Fruit fly (Drosophila melanogaster) whole organism, embryonic: ENCODE results near the gene CG46059.
A peak's percentile ranks its signal among the peaks of the same experiment; 100 is the strongest.

ENCODE experiments used
- Adf1 ChIP-seq: fragments of 200-800 bp; sonication (Bioruptor generic); IDR thresholded peaks from 2 replicates; pipeline ENCODE4 v1.3.6; 2022; ENCODE audit warnings: missing biosample characterization, missing genetic modification characterization
- Atf3 ChIP-seq: fragments of 200-800 bp; sonication (Bioruptor generic); optimal IDR thresholded peaks from 3 replicates; lab custom pipeline; 2016; ENCODE audit warnings: missing biosample characterization, missing genetic modification characterization
- CG10267 ChIP-seq: fragments of 200-800 bp; sonication (Bioruptor generic); optimal IDR thresholded peaks from 2 replicates; lab custom pipeline; 2018; ENCODE audit warnings: missing biosample characterization, mild to moderate bottlenecking, missing genetic modification characterization, moderate library complexity
- CG10959 ChIP-seq: fragments of 200-800 bp; sonication (Bioruptor generic); IDR thresholded peaks from 2 replicates; pipeline ENCODE4 v1.3.6; 2022; ENCODE audit warnings: missing biosample characterization, missing genetic modification characterization
- CG10979 ChIP-seq: fragments of 200-800 bp; sonication (Bioruptor generic); optimal IDR thresholded peaks from 2 replicates; lab custom pipeline; 2018; ENCODE audit warnings: missing biosample characterization, mild to moderate bottlenecking, missing genetic modification characterization, moderate library complexity
- CG11093 ChIP-seq: fragments of 200-800 bp; sonication (Bioruptor generic); IDR thresholded peaks from 3 replicates; pipeline ENCODE4 v1.3.6; 2022; ENCODE audit warnings: missing biosample characterization, missing genetic modification characterization
- CG12155 ChIP-seq: fragments of 200-800 bp; sonication (Bioruptor generic); optimal IDR thresholded peaks from 3 replicates; lab custom pipeline; 2016; ENCODE audit warnings: missing biosample characterization, missing genetic modification characterization
- CG12299 ChIP-seq: fragments of 200-800 bp; sonication (Bioruptor generic); optimal IDR thresholded peaks from 2 replicates; lab custom pipeline; 2018; ENCODE audit warnings: missing biosample characterization, mild to moderate bottlenecking, missing genetic modification characterization
- CG1233 ChIP-seq: fragments of 200-800 bp; sonication (Bioruptor generic); optimal IDR thresholded peaks from 4 replicates; lab custom pipeline; 2018; ENCODE audit warnings: missing biosample characterization, mild to moderate bottlenecking, missing genetic modification characterization
- CG12659 ChIP-seq: fragments of 200-800 bp; sonication (Bioruptor generic); optimal IDR thresholded peaks from 3 replicates; lab custom pipeline; 2017; ENCODE audit warnings: mild to moderate bottlenecking, missing biosample characterization, missing genetic modification reagents, missing genetic modification characterization
- CG13287 ChIP-seq: fragments of 200-800 bp; sonication (Bioruptor generic); IDR thresholded peaks from 2 replicates; pipeline ENCODE4 v1.3.6; 2022; ENCODE audit warnings: missing biosample characterization, missing genetic modification characterization; ENCODE audit not compliant: partially characterized antibody
- CG13894 ChIP-seq: fragments of 200-800 bp; sonication (Bioruptor generic); optimal IDR thresholded peaks from 3 replicates; lab custom pipeline; 2018; ENCODE audit warnings: missing biosample characterization, mild to moderate bottlenecking, missing genetic modification characterization, moderate library complexity
- CG15073 ChIP-seq: fragments of 200-800 bp; sonication (Bioruptor generic); optimal IDR thresholded peaks from 2 replicates; lab custom pipeline; 2016; ENCODE audit warnings: missing biosample characterization, missing genetic modification characterization
- CG15696 ChIP-seq: fragments of 200-800 bp; sonication (Bioruptor generic); optimal IDR thresholded peaks from 2 replicates; lab custom pipeline; 2019; ENCODE audit warnings: missing biosample characterization, mild to moderate bottlenecking, missing genetic modification characterization, moderate library complexity
- CG17568 ChIP-seq: fragments of 200-800 bp; sonication (Bioruptor generic); optimal IDR thresholded peaks from 2 replicates; lab custom pipeline; 2018; ENCODE audit warnings: missing biosample characterization, mild to moderate bottlenecking, missing genetic modification characterization, moderate library complexity
- CG17612 ChIP-seq: fragments of 200-800 bp; sonication (Bioruptor generic); IDR thresholded peaks from 2 replicates; pipeline ENCODE4 v1.3.6; 2022; ENCODE audit warnings: missing biosample characterization, missing genetic modification characterization
- CG17829 ChIP-seq: fragments of 200-800 bp; optimal IDR thresholded peaks from 2 replicates; lab custom pipeline; 2019; ENCODE audit warnings: missing biosample characterization, mild to moderate bottlenecking, missing genetic modification characterization, moderate library complexity
- CG2875 ChIP-seq: fragments of 200-800 bp; sonication (Bioruptor generic); optimal IDR thresholded peaks from 2 replicates; lab custom pipeline; 2017; ENCODE audit warnings: missing biosample characterization, mild to moderate bottlenecking, missing genetic modification characterization, missing genetic modification reagents
- CG31365 ChIP-seq: fragments of 200-800 bp; sonication (Bioruptor generic); optimal IDR thresholded peaks from 2 replicates; lab custom pipeline; 2018; ENCODE audit warnings: missing biosample characterization, mild to moderate bottlenecking, missing genetic modification characterization
- CG3407 ChIP-seq: fragments of 200-800 bp; sonication (Bioruptor generic); optimal IDR thresholded peaks from 2 replicates; lab custom pipeline; 2018; ENCODE audit warnings: missing biosample characterization, mild to moderate bottlenecking, missing genetic modification characterization
- CG4328 ChIP-seq: fragments of 200-800 bp; sonication (Bioruptor generic); optimal IDR thresholded peaks from 3 replicates; lab custom pipeline; 2017; ENCODE audit warnings: missing biosample characterization, missing genetic modification reagents, missing genetic modification characterization
- CG5245 ChIP-seq: fragments of 200-800 bp; sonication (Bioruptor generic); optimal IDR thresholded peaks from 3 replicates; lab custom pipeline; 2016; ENCODE audit warnings: missing biosample characterization, missing genetic modification characterization
- CG6175 ChIP-seq: fragments of 200-800 bp; sonication (Bioruptor generic); IDR thresholded peaks from 3 replicates; pipeline ENCODE4 v1.3.6; 2022; ENCODE audit warnings: missing biosample characterization, missing genetic modification characterization
- CG6813 ChIP-seq: fragments of 200-800 bp; sonication (Bioruptor generic); optimal IDR thresholded peaks from 2 replicates; lab custom pipeline; 2017; ENCODE audit warnings: missing biosample characterization, missing genetic modification characterization, mild to moderate bottlenecking, moderate library complexity, missing genetic modification reagents
- CG7839 ChIP-seq: fragments of 200-800 bp; sonication (Bioruptor generic); optimal IDR thresholded peaks from 3 replicates; lab custom pipeline; 2018; ENCODE audit warnings: missing biosample characterization, mild to moderate bottlenecking, missing genetic modification characterization, moderate library complexity
- Dek ChIP-seq: fragments of 200-800 bp; sonication (Bioruptor generic); optimal IDR thresholded peaks from 3 replicates; lab custom pipeline; 2019; ENCODE audit warnings: missing biosample characterization, mild to moderate bottlenecking, missing genetic modification characterization, moderate library complexity
- H15 ChIP-seq: fragments of 200-800 bp; sonication (Bioruptor generic); IDR thresholded peaks from 3 replicates; pipeline ENCODE4 v1.3.6; 2022; ENCODE audit warnings: missing biosample characterization, missing genetic modification characterization
- HmgZ ChIP-seq: fragments of 200-800 bp; sonication (Bioruptor generic); optimal IDR thresholded peaks from 2 replicates; lab custom pipeline; 2018; ENCODE audit warnings: missing biosample characterization, mild to moderate bottlenecking, missing genetic modification characterization
- Kr ChIP-seq: fragments of 200-800 bp; sonication (Bioruptor generic); optimal IDR thresholded peaks from 2 replicates; lab custom pipeline; 2017; ENCODE audit warnings: missing biosample characterization, mild to moderate bottlenecking, missing genetic modification characterization
- Lim3 ChIP-seq: fragments of 200-800 bp; sonication (Bioruptor generic); IDR thresholded peaks from 2 replicates; pipeline ENCODE4 v1.3.6; 2022; ENCODE audit warnings: missing biosample characterization, missing genetic modification characterization
- Lpt ChIP-seq: fragments of >200 bp; optimal IDR thresholded peaks from 2 replicates; lab custom pipeline; 2018; ENCODE audit warnings: missing biosample characterization, missing genetic modification characterization
- Nf-YA ChIP-seq: fragments of 200-800 bp; sonication (Bioruptor generic); IDR thresholded peaks from 2 replicates; pipeline ENCODE4 v1.3.6; 2022; ENCODE audit warnings: missing biosample characterization, missing genetic modification characterization
- Sox102F ChIP-seq: fragments of 200-800 bp; sonication (Bioruptor generic); optimal IDR thresholded peaks from 2 replicates; lab custom pipeline; 2018; ENCODE audit warnings: missing biosample characterization, mild to moderate bottlenecking, missing genetic modification characterization, moderate library complexity
- Sry-δ ChIP-seq: fragments of 200-800 bp; sonication (Bioruptor generic); optimal IDR thresholded peaks from 2 replicates; lab custom pipeline; 2016; ENCODE audit warnings: missing biosample characterization, missing genetic modification characterization
- Ssrp ChIP-seq: fragments of 200-800 bp; sonication (Bioruptor generic); optimal IDR thresholded peaks from 2 replicates; lab custom pipeline; 2018; ENCODE audit warnings: missing biosample characterization, mild to moderate bottlenecking, missing genetic modification characterization, moderate library complexity
- Tbp ChIP-seq: fragments of >200 bp; optimal IDR thresholded peaks from 2 replicates; lab custom pipeline; 2018; ENCODE audit warnings: missing biosample characterization, missing genetic modification characterization
- Xrp1 ChIP-seq: fragments of 200-800 bp; sonication (Bioruptor generic); IDR thresholded peaks from 2 replicates; pipeline ENCODE4 v1.3.6; 2022; ENCODE audit warnings: missing biosample characterization, missing genetic modification characterization
- br ChIP-seq: fragments of >200 bp; optimal IDR thresholded peaks from 2 replicates; lab custom pipeline; 2017
- chinmo ChIP-seq: fragments of 200-800 bp; sonication (Bioruptor generic); IDR thresholded peaks from 4 replicates; pipeline ENCODE4 v1.3.6; 2022; ENCODE audit warnings: missing biosample characterization, missing genetic modification characterization; ENCODE audit not compliant: partially characterized antibody
- dan ChIP-seq: fragments of 200-800 bp; sonication (Bioruptor generic); IDR thresholded peaks from 2 replicates; pipeline ENCODE4 v1.3.6; 2022; ENCODE audit warnings: missing biosample characterization, missing genetic modification characterization
- exex ChIP-seq: fragments of 200-800 bp; sonication (Bioruptor generic); optimal IDR thresholded peaks from 4 replicates; lab custom pipeline; 2018; ENCODE audit warnings: missing biosample characterization, mild to moderate bottlenecking, missing genetic modification characterization, moderate library complexity
- gcm2 ChIP-seq: fragments of 200-800 bp; sonication (Bioruptor generic); optimal IDR thresholded peaks from 2 replicates; lab custom pipeline; 2016; ENCODE audit warnings: missing biosample characterization, missing genetic modification characterization
- lab ChIP-seq: fragments of 200-800 bp; sonication (Bioruptor generic); optimal IDR thresholded peaks from 3 replicates; lab custom pipeline; 2017; ENCODE audit warnings: missing biosample characterization, missing genetic modification characterization, mild to moderate bottlenecking, moderate library complexity, missing genetic modification reagents
- mirr ChIP-seq: fragments of 200-800 bp; sonication (Bioruptor generic); optimal IDR thresholded peaks from 3 replicates; lab custom pipeline; 2018; ENCODE audit warnings: missing biosample characterization, mild to moderate bottlenecking, missing genetic modification characterization
- nau ChIP-seq: fragments of 200-800 bp; sonication (Bioruptor generic); optimal IDR thresholded peaks from 3 replicates; lab custom pipeline; 2017; ENCODE audit warnings: missing biosample characterization, mild to moderate bottlenecking, missing genetic modification characterization, missing genetic modification reagents
- nom ChIP-seq: fragments of 200-800 bp; sonication (Bioruptor generic); optimal IDR thresholded peaks from 2 replicates; lab custom pipeline; 2017; ENCODE audit warnings: missing biosample characterization, missing genetic modification characterization, mild to moderate bottlenecking, moderate library complexity, missing genetic modification reagents
- pb ChIP-seq: fragments of 200-800 bp; sonication (Bioruptor generic); optimal IDR thresholded peaks from 3 replicates; lab custom pipeline; 2016; ENCODE audit warnings: missing biosample characterization, missing genetic modification characterization
- pfk ChIP-seq: fragments of 200-800 bp; sonication (Bioruptor generic); optimal IDR thresholded peaks from 2 replicates; lab custom pipeline; 2018; ENCODE audit warnings: missing biosample characterization, mild to moderate bottlenecking, missing genetic modification characterization, moderate library complexity
- pum ChIP-seq: fragments of 200-800 bp; sonication (Bioruptor generic); optimal IDR thresholded peaks from 2 replicates; lab custom pipeline; 2016; ENCODE audit warnings: missing biosample characterization, missing genetic modification characterization
- run ChIP-seq: fragments of 200-800 bp; sonication (Bioruptor generic); optimal IDR thresholded peaks from 3 replicates; lab custom pipeline; 2018; ENCODE audit warnings: missing biosample characterization, mild to moderate bottlenecking, missing genetic modification characterization
- zen2 ChIP-seq: fragments of 200-800 bp; sonication (Bioruptor generic); IDR thresholded peaks from 3 replicates; pipeline ENCODE4 v1.3.6; 2022; ENCODE audit warnings: missing biosample characterization, missing genetic modification characterization; ENCODE audit not compliant: partially characterized antibody
- zfh2 ChIP-seq: fragments of 200-800 bp; sonication (Bioruptor generic); optimal IDR thresholded peaks from 2 replicates; lab custom pipeline; 2016; ENCODE audit warnings: missing biosample characterization, missing genetic modification characterization

The CG46059 gene

DNA sequence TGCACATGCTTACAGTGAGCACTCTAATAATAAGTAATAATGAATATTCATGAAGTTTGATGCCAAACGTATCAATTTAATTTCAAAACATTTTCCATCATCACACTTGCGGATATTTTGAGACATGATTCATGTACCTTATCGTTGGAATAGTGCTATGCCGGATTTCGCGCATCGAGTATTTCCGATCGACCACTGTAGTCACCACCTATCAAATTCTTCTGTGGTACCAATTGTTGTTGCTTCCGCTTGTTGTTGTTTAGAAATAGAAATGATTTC is 42.7 kb downstream of the CG46059 start:
- TF ChIP-seq lab (GFP tag; lab: Kevin White, UChicago) (peak; percentile 59), CG13894 (tag; lab: Kevin White, UChicago) (no peak), CG6175 (GFP tag; lab: Robert Waterston, UW) (no peak), Kr (no peak), CG11093 (GFP tag; lab: Robert Waterston, UW) (0 out of 3 replicates have a peak, but pooled peaks have one; percentile 22), pb (GFP tag; lab: Kevin White, UChicago) (no peak), Dek (tag; lab: Kevin White, UChicago) (peak; percentile 9), Xrp1 (GFP tag; lab: Robert Waterston, UW) (peak; percentile 26; the same call in 1 of the 2 replicates), CG15696 (tag; lab: Kevin White, UChicago) (no peak), Tbp (GFP tag; lab: Kevin White, UChicago) (no peak), Ssrp (tag; lab: Kevin White, UChicago) (no peak), Sry-δ (GFP tag; lab: Kevin White, UChicago) (no peak), Atf3 (GFP tag; lab: Kevin White, UChicago) (no peak), CG10979 (no peak), CG12659 (no peak), Adf1 (no peak), gcm2 (GFP tag; lab: Kevin White, UChicago) (no peak), CG5245 (GFP tag; lab: Kevin White, UChicago) (peak; percentile 37), CG13287 (GFP tag; lab: Robert Waterston, UW) (no peak), CG17829 (tag; lab: Kevin White, UChicago) (no peak), CG1233 (no peak), CG4328 (no peak), pfk (GFP tag; lab: Kevin White, UChicago) (no peak), zfh2 (GFP tag; lab: Kevin White, UChicago) (peak; percentile 61), Lpt (GFP tag; lab: Kevin White, UChicago) (no peak), CG10959 (GFP tag; lab: Robert Waterston, UW) (no peak), mirr (GFP tag; lab: Kevin White, UChicago) (no peak), CG31365 (tag; lab: Kevin White, UChicago) (no peak), run (no peak), chinmo (GFP tag; lab: Robert Waterston, UW) (no peak), CG7839 (peak; percentile 65), CG17612 (no peak), dan (GFP tag; lab: Robert Waterston, UW) (no peak), nom (GFP tag; lab: Kevin White, UChicago) (no peak), nau (GFP tag; lab: Kevin White, UChicago) (no peak), Lim3 (GFP tag; lab: Robert Waterston, UW) (no peak), exex (no peak), CG3407 (GFP tag; lab: Kevin White, UChicago) (no peak), Sox102F (GFP tag; lab: Kevin White, UChicago) (peak; percentile 31), CG2875 (GFP tag; lab: Kevin White, UChicago) (no peak), pum (no peak), CG12299 (no peak), Nf-YA (no peak), br (no peak), CG10267 (tag; lab: Kevin White, UChicago) (no peak), CG12155 (GFP tag; lab: Kevin White, UChicago) (peak; percentile 24), CG15073 (GFP tag; lab: Kevin White, UChicago) (no peak), zen2 (GFP tag; lab: Robert Waterston, UW) (no peak), H15 (no peak), CG6813 (peak; percentile 26), CG17568 (GFP tag; lab: Kevin White, UChicago) (no peak), HmgZ (tag; lab: Kevin White, UChicago) (peak; percentile 9)
